Worm (Caenorhabditis elegans) whole organism, L4/young adult: ENCODE results near the gene R05G9.5.

Experiments
- W03F9.2 ChIP-seq: fragments of 150-350 bp; optimal IDR thresholded peaks from 2 replicates; lab custom pipeline; 2014; ENCODE audit warnings: missing biosample characterization, missing genetic modification characterization
- dao-5 ChIP-seq: sonication (generic microtip); optimal IDR thresholded peaks from 2 replicates; lab custom pipeline; 2016; ENCODE audit warnings: missing genotype, missing genetic modification characterization, moderate library complexity, missing compliant biosample characterization
- him-1 ChIP-seq: sonication (generic microtip); optimal IDR thresholded peaks from 2 replicates; lab custom pipeline; 2016; ENCODE audit warnings: missing genotype, missing genetic modification reagents, missing genetic modification characterization, missing compliant biosample characterization

ce11 chrII:6482102-6482501 lies 18.0 kb downstream of the R05G9.5 start, which contains the start of gene del-10:
- TF ChIP-seq him-1 (tag; lab: Kevin White, UChicago) (no peak), W03F9.2 (tag; lab: Kevin White, UChicago) (no peak), dao-5 (tag; lab: Kevin White, UChicago) (no peak)
